Fruit fly (Drosophila melanogaster) whole organism: ENCODE measurements around the gene HBS1.

Experiments
- CG8478 ChIP-seq: fragments of >200 bp; optimal IDR thresholded peaks from 2 replicates; lab custom pipeline; 2018; ENCODE audit warnings: inconsistent platforms
- Dll ChIP-seq: fragments of >200 bp; optimal IDR thresholded peaks from 2 replicates; lab custom pipeline; 2017
- EcR ChIP-seq, 2 experiments: fragments of >200 bp; optimal IDR thresholded peaks; 2 replicates each; lab custom pipeline; 2017; ENCODE audit warnings: missing biosample characterization in 2 of 2, missing genetic modification characterization in 2 of 2, missing genetic modification reagents in 2 of 2
- pan ChIP-seq: fragments of >200 bp; optimal IDR thresholded peaks from 2 replicates; lab custom pipeline; 2017
- psq ChIP-seq: fragments of >200 bp; optimal IDR thresholded peaks from 2 replicates; lab custom pipeline; 2017
- usp ChIP-seq: fragments of >200 bp; optimal IDR thresholded peaks from 2 replicates; lab custom pipeline; 2017; ENCODE audit warnings: missing biosample characterization, missing genetic modification characterization, mixed read lengths

- no peak for TF ChIP-seq usp (GFP tag; lab: Kevin White, UChicago)
- no peak for TF ChIP-seq pan (lab: Kevin White, UChicago)
- TF ChIP-seq Dll (lab: Kevin White, UChicago): no peak
- TF ChIP-seq CG8478: no peak
- no peak for TF ChIP-seq psq (lab: Kevin White, UChicago)
- TF ChIP-seq EcR (GFP tag; optimal IDR thresholded peaks at IDR 0.05; lab: Kevin White, UChicago): no peak
These were observed 11.8 kb downstream of the HBS1 start for dm6 chr3L:1853277-1853676.
